Fruit fly (Drosophila melanogaster) whole organism, adult: ENCODE measurements around the gene her.
A peak's percentile ranks its signal among the peaks of the same experiment; 100 is the strongest.

Source experiments
- CG33017 ChIP-seq: fragments of 200-800 bp; sonication (Bioruptor generic); optimal IDR thresholded peaks from 2 replicates; lab custom pipeline; 2018; ENCODE audit warnings: missing biosample characterization, mild to moderate bottlenecking, missing genetic modification characterization, moderate library complexity
- Clk ChIP-seq: fragments of 200-800 bp; sonication (Bioruptor generic); optimal IDR thresholded peaks from 2 replicates; lab custom pipeline; 2017; ENCODE audit warnings: missing biosample characterization, missing genetic modification characterization
- Crg-1 ChIP-seq: fragments of 200-800 bp; sonication (Bioruptor generic); optimal IDR thresholded peaks from 2 replicates; lab custom pipeline; 2016; ENCODE audit warnings: missing biosample characterization, missing genetic modification characterization
- Hr96 ChIP-seq: fragments of 200-800 bp; sonication (Bioruptor generic); optimal IDR thresholded peaks from 2 replicates; lab custom pipeline; 2016; ENCODE audit warnings: missing biosample characterization, missing genetic modification characterization
- Mnt ChIP-seq: fragments of 200-800 bp; sonication (Bioruptor generic); optimal IDR thresholded peaks from 2 replicates; lab custom pipeline; 2016; ENCODE audit warnings: missing biosample characterization, mild to moderate bottlenecking, missing genetic modification characterization
- bab1 ChIP-seq: fragments of 200-800 bp; sonication (Bioruptor generic); optimal IDR thresholded peaks from 3 replicates; lab custom pipeline; 2019; ENCODE audit warnings: missing biosample characterization, mild to moderate bottlenecking, missing genetic modification characterization, moderate library complexity
- cic ChIP-seq: fragments of 200-800 bp; sonication (Bioruptor generic); optimal IDR thresholded peaks from 2 replicates; lab custom pipeline; 2017; ENCODE audit warnings: missing biosample characterization, mild to moderate bottlenecking, missing genetic modification characterization, moderate library complexity
- cnc ChIP-seq, 2 experiments: fragments of >200 bp; optimal IDR thresholded peaks; 2 replicates each; lab custom pipeline; 2017
- kay ChIP-seq: fragments of 200-800 bp; sonication (Bioruptor generic); peaks from one replicate; lab custom pipeline; 2016; ENCODE audit warnings: missing biosample characterization, missing genetic modification characterization, borderline replicate concordance
- ovo ChIP-seq: fragments of 200-800 bp; sonication (Bioruptor generic); optimal IDR thresholded peaks from 2 replicates; lab custom pipeline; 2016; ENCODE audit warnings: missing biosample characterization, missing genetic modification characterization

DNA sequence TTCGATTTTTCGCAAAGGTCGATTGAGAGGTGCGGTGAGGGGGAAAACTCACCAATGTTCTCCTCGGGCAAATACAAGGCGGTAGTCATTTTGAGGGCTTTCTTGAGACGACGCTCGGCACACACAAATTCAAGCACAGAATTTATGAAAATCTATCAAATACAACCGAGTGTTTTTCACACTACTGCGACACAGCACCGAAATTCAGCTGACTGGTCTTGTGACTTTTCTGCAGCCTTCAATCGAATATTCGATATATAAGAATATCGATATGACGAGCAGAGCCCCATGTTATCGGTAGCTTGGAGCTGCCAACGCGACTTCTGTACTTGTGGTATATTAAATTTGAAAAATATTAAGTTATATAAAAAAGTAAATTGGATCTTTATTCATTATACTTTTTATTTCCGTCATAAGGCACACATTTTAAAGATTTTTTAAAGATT lies 50.6 kb downstream of the her start, which contains the start of gene VhaSFD:
- no peak for TF ChIP-seq cnc (optimal IDR thresholded peaks at IDR 0.05; lab: Kevin White, UChicago)
- peak; percentile 75 for TF ChIP-seq Mnt (GFP tag; lab: Kevin White, UChicago)
- no peak for TF ChIP-seq Clk (GFP tag; lab: Kevin White, UChicago)
- TF ChIP-seq cic (GFP tag; lab: Kevin White, UChicago), result peak; percentile 48
- TF ChIP-seq Hr96 (GFP tag; lab: Kevin White, UChicago), result no peak
- no peak for TF ChIP-seq ovo (GFP tag; lab: Kevin White, UChicago)
- TF ChIP-seq CG33017, result peak; percentile 40
- no peak for TF ChIP-seq Crg-1
- no peak for TF ChIP-seq kay (GFP tag; lab: Kevin White, UChicago)
- peak; percentile 53 for TF ChIP-seq bab1 (GFP tag; lab: Kevin White, UChicago)
